Worm (Caenorhabditis elegans): Measurements from ENCODE around the gene ZK1320.7.
A peak's percentile ranks its signal among the peaks of the same experiment; 100 is the strongest.

Gene ZK1320.7

ce11 chrII:9624110-9624695 lies 47.2 kb upstream of the ZK1320.7 start, which contains the start of the genes dnj-20 and ZK1307.8 (continued):
- TF ChIP-seq mxl-3 (GFP tag; optimal IDR thresholded peaks at IDR 0.05) = peak; percentile 5
- TF ChIP-seq D1046.2 (GFP tag; IDR thresholded peaks at IDR 0.05) = no peak

ce11 chrII:9625930-9626329 lies 45.5 kb upstream of the ZK1320.7 start:
- TF ChIP-seq mxl-2 (GFP tag; conservative IDR thresholded peaks at IDR 0.05) = no peak
- TF ChIP-seq unc-62 (GFP tag; optimal IDR thresholded peaks at IDR 0.05 in 1 of 2) = peak in 1 of 2 experiments; percentile 94
- no peak for TF ChIP-seq unc-62 (tag; optimal IDR thresholded peaks at IDR 0.05)

- TF ChIP-seq set-16 (GFP tag; IDR thresholded peaks at IDR 0.05) (peak; percentile 80), egl-43 (GFP tag; IDR thresholded peaks at IDR 0.05) (peak; percentile 52; the same call in 1 of the 2 replicates)
Observed at ce11 chrII:9633956-9634560, 37.4 kb upstream of the ZK1320.7 start.

DNA sequence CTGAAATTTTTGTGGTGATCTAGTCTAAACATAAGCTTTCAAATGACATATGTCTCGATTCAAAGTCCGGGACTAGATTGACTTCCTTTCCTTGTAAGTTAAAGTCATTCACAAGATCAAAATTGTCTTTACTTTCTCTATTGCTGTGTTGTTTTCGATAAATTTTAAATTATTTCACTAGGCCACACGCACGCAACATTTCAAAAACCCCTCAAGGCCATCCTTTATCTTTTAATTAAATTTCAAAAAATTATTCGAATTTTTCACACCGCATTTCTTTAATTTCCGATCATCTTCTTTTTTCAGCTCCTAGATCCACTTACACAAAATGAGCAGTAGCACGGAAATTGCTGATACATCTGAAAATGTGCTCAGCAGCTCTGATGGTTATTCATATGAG lies 35.1 kb upstream of the ZK1320.7 start, which contains the start of gene ZK1307.7:
TSS of gene ZK1307.7 (plus strand) at position 301 of the 400 bp plus-strand sequence.
- TF ChIP-seq ceh-62 (tag; optimal IDR thresholded peaks at IDR 0.05) (no peak), R02D3.7 (tag; optimal IDR thresholded peaks at IDR 0.05) (no peak), nhr-77 (tag; optimal IDR thresholded peaks at IDR 0.05) (no peak), lin-1 (GFP tag; IDR thresholded peaks at IDR 0.05) (no peak), nhr-10 (tag; optimal IDR thresholded peaks at IDR 0.05) (no peak), unc-130 (GFP tag; optimal IDR thresholded peaks at IDR 0.05) (no peak), ceh-82 (tag; optimal IDR thresholded peaks at IDR 0.05) (no peak), mep-1 (tag; optimal IDR thresholded peaks at IDR 0.05) (no peak), spr-1 (tag; optimal IDR thresholded peaks at IDR 0.05) (no peak), F26F4.8 (GFP tag; conservative IDR thresholded peaks at IDR 0.05) (no peak), nhr-6 (tag; optimal IDR thresholded peaks at IDR 0.05) (no peak), jun-1 (tag; optimal IDR thresholded peaks at IDR 0.05) (no peak), egl-43 (GFP tag; IDR thresholded peaks at IDR 0.05) (no peak), F10B5.3 (tag; optimal IDR thresholded peaks at IDR 0.05) (no peak), nhr-237 (tag; optimal IDR thresholded peaks at IDR 0.05) (no peak)

ce11 chrII:9644438-9644837 lies 27.0 kb upstream of the ZK1320.7 start, which contains the start of gene fzr-1:
Gene fzr-1 (minus strand): TSS chrII:9644466.
- TF ChIP-seq Y75B8A.6 (GFP tag; IDR thresholded peaks at IDR 0.05) (no peak), zip-2 (tag; optimal IDR thresholded peaks at IDR 0.05) (no peak), ZK337.2 (GFP tag; IDR thresholded peaks at IDR 0.05) (no peak), nhr-6 (tag; optimal IDR thresholded peaks at IDR 0.05) (no peak), daf-16 (GFP tag; optimal IDR thresholded peaks at IDR 0.05) (no peak), daf-16 (tag; optimal IDR thresholded peaks at IDR 0.05) (peak; percentile 16), nhr-28 (tag; optimal IDR thresholded peaks at IDR 0.05) (peak; percentile 50), nhr-76 (tag; optimal IDR thresholded peaks at IDR 0.05) (no peak), F44E2.7 (GFP tag; IDR thresholded peaks at IDR 0.05) (no peak)

DNA sequence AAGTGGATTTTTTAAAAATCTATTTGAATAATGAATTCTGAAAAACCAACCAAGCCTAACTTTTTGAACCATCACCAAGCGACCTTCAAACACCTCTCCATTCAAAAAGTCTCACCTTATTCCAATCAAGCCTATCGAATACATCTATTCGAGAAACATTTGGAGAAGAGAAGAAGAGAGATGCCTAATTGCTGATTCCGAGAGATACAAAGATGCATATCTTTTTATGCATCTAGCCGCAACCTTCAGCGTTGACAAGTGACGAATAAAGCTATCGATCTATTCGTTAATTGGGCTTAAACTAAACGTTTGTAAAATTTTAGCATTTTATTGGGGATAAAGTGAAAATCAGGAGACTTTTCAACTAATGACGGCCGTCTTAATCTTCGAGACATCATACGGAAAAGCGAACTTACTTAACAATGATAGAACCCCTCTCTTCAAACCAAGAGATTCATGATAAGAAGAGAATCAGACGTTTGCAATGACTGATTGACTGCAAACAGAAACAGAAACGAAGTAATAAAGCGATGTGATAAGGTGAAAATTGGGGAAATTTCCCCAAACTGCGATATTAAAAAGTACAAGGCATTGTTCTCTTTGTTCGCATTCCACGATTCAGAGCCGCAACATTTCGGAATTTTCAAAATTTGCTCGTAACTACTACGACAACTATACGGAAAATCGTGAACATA lies 26.3 kb upstream of the ZK1320.7 start:
- TF ChIP-seq hlh-11 (tag; optimal IDR thresholded peaks at IDR 0.05) (peak; percentile 32), dve-1 (tag; optimal IDR thresholded peaks at IDR 0.05; ENCODE audit: insufficient read depth) (peak; percentile 51), aly-2 (tag; optimal IDR thresholded peaks at IDR 0.05) (no peak), daf-16 (GFP tag; optimal IDR thresholded peaks at IDR 0.05) (no peak), daf-16 (tag; optimal IDR thresholded peaks at IDR 0.05) (peak; percentile 8), nhr-102 (tag; optimal IDR thresholded peaks at IDR 0.05) (no peak), mxl-3 (GFP tag; optimal IDR thresholded peaks at IDR 0.05) (peak; percentile 6), rbr-2 (tag; optimal IDR thresholded peaks at IDR 0.05) (no peak), pqm-1 (tag; optimal IDR thresholded peaks at IDR 0.05) (peak; percentile 85), nhr-28 (tag; optimal IDR thresholded peaks at IDR 0.05) (peak; percentile 77), aha-1 (tag) (peak; percentile 50), unc-62 (GFP tag; optimal IDR thresholded peaks at IDR 0.05 in 1 of 2) (peak in 1 of 2 experiments; percentile 70), unc-62 (tag; optimal IDR thresholded peaks at IDR 0.05) (no peak), dmd-6 (GFP tag; IDR thresholded peaks at IDR 0.05) (peak; percentile 52)

Measured in whole organism, L4 larva.